Fruit fly (Drosophila melanogaster) whole organism, embryonic: ENCODE results near the gene Ugt316A1.
A peak's percentile ranks its signal among the peaks of the same experiment; 100 is the strongest.

ENCODE experiments used
- B-H2 ChIP-seq: fragments of 200-800 bp; sonication (Bioruptor generic); optimal IDR thresholded peaks from 2 replicates; lab custom pipeline; 2018; ENCODE audit warnings: missing biosample characterization, mild to moderate bottlenecking, missing genetic modification characterization
- C15 ChIP-seq: fragments of 200-800 bp; sonication (Bioruptor generic); IDR thresholded peaks from 3 replicates; pipeline ENCODE4 v1.3.6; 2022; ENCODE audit warnings: missing biosample characterization, missing genetic modification characterization
- CG10209 ChIP-seq: fragments of 200-800 bp; sonication (Bioruptor generic); optimal IDR thresholded peaks from 3 replicates; lab custom pipeline; 2017; ENCODE audit warnings: missing biosample characterization, mild to moderate bottlenecking, missing genetic modification characterization, missing genetic modification reagents
- CG11085 ChIP-seq: fragments of 200-800 bp; sonication (Bioruptor generic); IDR thresholded peaks from 2 replicates; pipeline ENCODE4 v1.3.6; 2022; ENCODE audit warnings: missing biosample characterization, missing genetic modification characterization
- CG12104 ChIP-seq: fragments of 200-800 bp; sonication (Bioruptor generic); optimal IDR thresholded peaks from 3 replicates; lab custom pipeline; 2016; ENCODE audit warnings: missing biosample characterization, missing genetic modification characterization
- CG13424 ChIP-seq: fragments of 200-800 bp; sonication (Bioruptor generic); optimal IDR thresholded peaks from 2 replicates; lab custom pipeline; 2019; ENCODE audit warnings: missing biosample characterization, mild to moderate bottlenecking, missing genetic modification characterization, moderate library complexity
- CG1603 ChIP-seq: fragments of 200-800 bp; sonication (Bioruptor generic); optimal IDR thresholded peaks from 2 replicates; lab custom pipeline; 2019; ENCODE audit warnings: missing biosample characterization, mild to moderate bottlenecking, missing genetic modification characterization, moderate library complexity
- CG16813 ChIP-seq: fragments of 200-800 bp; sonication (Bioruptor generic); IDR thresholded peaks from 3 replicates; pipeline ENCODE4 v1.3.6; 2022; ENCODE audit warnings: missing biosample characterization, missing genetic modification characterization; ENCODE audit not compliant: partially characterized antibody
- CG17186 ChIP-seq: fragments of 200-800 bp; sonication (Bioruptor generic); optimal IDR thresholded peaks from 3 replicates; lab custom pipeline; 2017; ENCODE audit warnings: missing biosample characterization, missing genetic modification reagents, missing genetic modification characterization
- CG17385 ChIP-seq: fragments of 200-800 bp; sonication (Bioruptor generic); optimal IDR thresholded peaks from 3 replicates; lab custom pipeline; 2018; ENCODE audit warnings: missing biosample characterization, mild to moderate bottlenecking, missing genetic modification characterization
- CG17612 ChIP-seq: fragments of 200-800 bp; sonication (Bioruptor generic); IDR thresholded peaks from 2 replicates; pipeline ENCODE4 v1.3.6; 2022; ENCODE audit warnings: missing biosample characterization, missing genetic modification characterization
- CG17912 ChIP-seq: fragments of 200-800 bp; sonication (Bioruptor generic); optimal IDR thresholded peaks from 2 replicates; lab custom pipeline; 2018; ENCODE audit warnings: missing biosample characterization, mild to moderate bottlenecking, missing genetic modification characterization
- CG2202 ChIP-seq: fragments of 200-800 bp; sonication (Bioruptor generic); optimal IDR thresholded peaks from 2 replicates; lab custom pipeline; 2018; ENCODE audit warnings: missing biosample characterization, mild to moderate bottlenecking, missing genetic modification characterization
- CG30431 ChIP-seq: fragments of 200-800 bp; sonication (Bioruptor generic); optimal IDR thresholded peaks from 2 replicates; lab custom pipeline; 2017; ENCODE audit warnings: missing biosample characterization, missing genetic modification characterization
- CG32532 ChIP-seq: fragments of 200-800 bp; sonication (Bioruptor generic); IDR thresholded peaks from 2 replicates; pipeline ENCODE4 v1.3.6; 2022; ENCODE audit warnings: missing biosample characterization, missing genetic modification characterization
- CG4707 ChIP-seq: fragments of 200-800 bp; sonication (Bioruptor generic); optimal IDR thresholded peaks from 2 replicates; lab custom pipeline; 2018; ENCODE audit warnings: missing biosample characterization, mild to moderate bottlenecking, missing genetic modification characterization, moderate library complexity
- CG6654 ChIP-seq: fragments of 200-800 bp; sonication (Bioruptor generic); optimal IDR thresholded peaks from 2 replicates; lab custom pipeline; 2017; ENCODE audit warnings: missing biosample characterization, mild to moderate bottlenecking, missing genetic modification characterization
- Dek ChIP-seq: fragments of 200-800 bp; sonication (Bioruptor generic); optimal IDR thresholded peaks from 3 replicates; lab custom pipeline; 2019; ENCODE audit warnings: missing biosample characterization, mild to moderate bottlenecking, missing genetic modification characterization, moderate library complexity
- H2.0 ChIP-seq: fragments of 200-800 bp; sonication (Bioruptor generic); IDR thresholded peaks from 2 replicates; pipeline ENCODE4 v1.3.6; 2022; ENCODE audit warnings: missing biosample characterization, missing genetic modification characterization
- HHEX ChIP-seq: fragments of 200-800 bp; sonication (Bioruptor generic); optimal IDR thresholded peaks from 3 replicates; lab custom pipeline; 2017; ENCODE audit warnings: missing biosample characterization, mild to moderate bottlenecking, missing genetic modification characterization, missing genetic modification reagents
- Hr39 ChIP-seq: fragments of >200 bp; optimal IDR thresholded peaks from 2 replicates; lab custom pipeline; 2017
- Jarid2 ChIP-seq: fragments of 200-800 bp; sonication (Bioruptor generic); optimal IDR thresholded peaks from 3 replicates; lab custom pipeline; 2017; ENCODE audit warnings: mild to moderate bottlenecking, missing biosample characterization, missing genetic modification reagents, missing genetic modification characterization
- Lim3 ChIP-seq: fragments of 200-800 bp; sonication (Bioruptor generic); IDR thresholded peaks from 2 replicates; pipeline ENCODE4 v1.3.6; 2022; ENCODE audit warnings: missing biosample characterization, missing genetic modification characterization
- Lpt ChIP-seq: fragments of >200 bp; optimal IDR thresholded peaks from 2 replicates; lab custom pipeline; 2018; ENCODE audit warnings: missing biosample characterization, missing genetic modification characterization
- NK7.1 ChIP-seq: fragments of 200-800 bp; sonication (Bioruptor generic); optimal IDR thresholded peaks from 3 replicates; lab custom pipeline; 2016; ENCODE audit warnings: missing biosample characterization, missing genetic modification characterization
- Oaz ChIP-seq: fragments of 200-800 bp; sonication (Bioruptor generic); IDR thresholded peaks from 2 replicates; pipeline ENCODE4 v1.3.6; 2022; ENCODE audit warnings: missing biosample characterization, missing genetic modification characterization
- Rfx ChIP-seq: fragments of 200-800 bp; sonication (Bioruptor generic); IDR thresholded peaks from 2 replicates; pipeline ENCODE4 v1.3.6; 2022; ENCODE audit warnings: missing biosample characterization, missing genetic modification characterization
- Scr ChIP-seq: fragments of 200-800 bp; sonication (Bioruptor generic); IDR thresholded peaks from 2 replicates; pipeline ENCODE4 v1.3.6; 2022; ENCODE audit warnings: missing biosample characterization, missing genetic modification characterization; ENCODE audit not compliant: partially characterized antibody
- Taf1 ChIP-seq: fragments of 200-800 bp; sonication (Bioruptor generic); IDR thresholded peaks from 2 replicates; pipeline ENCODE4 v1.3.6; 2022; ENCODE audit warnings: missing biosample characterization, missing genetic modification characterization
- Xrp1 ChIP-seq: fragments of 200-800 bp; sonication (Bioruptor generic); IDR thresholded peaks from 2 replicates; pipeline ENCODE4 v1.3.6; 2022; ENCODE audit warnings: missing biosample characterization, missing genetic modification characterization
- al ChIP-seq: fragments of 200-800 bp; sonication (Bioruptor generic); IDR thresholded peaks from 2 replicates; pipeline ENCODE4 v1.3.6; 2022; ENCODE audit warnings: missing biosample characterization, missing genetic modification characterization
- ap ChIP-seq: fragments of 200-800 bp; sonication (Bioruptor generic); IDR thresholded peaks from 2 replicates; pipeline ENCODE4 v1.3.6; 2022; ENCODE audit warnings: missing biosample characterization, missing genetic modification characterization
- ara ChIP-seq: fragments of 200-800 bp; sonication (Bioruptor generic); IDR thresholded peaks from 2 replicates; pipeline ENCODE4 v1.3.6; 2022; ENCODE audit warnings: missing biosample characterization, missing genetic modification characterization
- croc ChIP-seq: fragments of 200-800 bp; sonication (Bioruptor generic); conservative IDR thresholded peaks from 3 replicates; pipeline ENCODE4 v1.3.6; 2022; ENCODE audit warnings: missing biosample characterization, missing genetic modification characterization
- disco-r ChIP-seq: fragments of 200-800 bp; sonication (Bioruptor generic); optimal IDR thresholded peaks from 2 replicates; lab custom pipeline; 2016; ENCODE audit warnings: missing biosample characterization, missing genetic modification characterization
- dpn ChIP-seq, 2 experiments: fragments of 200-800 bp; sonication (Bioruptor generic); optimal IDR thresholded peaks; 3 replicates each; lab custom pipeline; 2016; ENCODE audit warnings: missing biosample characterization in 2 of 2, missing genetic modification characterization in 2 of 2
- en ChIP-seq: fragments of 200-800 bp; sonication (Bioruptor generic); optimal IDR thresholded peaks from 2 replicates; lab custom pipeline; 2016; ENCODE audit warnings: missing biosample characterization, missing genetic modification characterization
- gce ChIP-seq: fragments of 200-800 bp; sonication (Bioruptor generic); IDR thresholded peaks from 3 replicates; pipeline ENCODE4 v1.3.6; 2022; ENCODE audit warnings: missing biosample characterization, missing genetic modification characterization
- gem ChIP-seq: fragments of 200-800 bp; sonication (Bioruptor generic); optimal IDR thresholded peaks from 2 replicates; lab custom pipeline; 2019; ENCODE audit warnings: missing biosample characterization, mild to moderate bottlenecking, missing genetic modification characterization, moderate library complexity
- gro ChIP-seq: fragments of 200-800 bp; sonication (Bioruptor generic); optimal IDR thresholded peaks from 2 replicates; lab custom pipeline; 2016; ENCODE audit warnings: missing biosample characterization, missing genetic modification characterization
- hb ChIP-seq: fragments of 200-800 bp; sonication (Bioruptor generic); IDR thresholded peaks from 3 replicates; pipeline ENCODE4 v1.3.6; 2022; ENCODE audit warnings: missing biosample characterization, missing genetic modification characterization; ENCODE audit not compliant: partially characterized antibody
- jigr1 ChIP-seq: fragments of 200-800 bp; sonication (Bioruptor generic); IDR thresholded peaks from 3 replicates; pipeline ENCODE4 v1.3.6; 2022; ENCODE audit warnings: missing biosample characterization, missing genetic modification characterization
- lola ChIP-seq, 3 experiments: fragments of >200 bp in 2 of 3; fragments of 200-800 bp in 1 of 3; sonication (Bioruptor generic) in 1 of 3; optimal IDR thresholded peaks; 2 replicates each; lab custom pipeline; 2017 to 2019; ENCODE audit warnings: missing biosample characterization in 3 of 3, missing genetic modification characterization in 3 of 3, mild to moderate bottlenecking in 1 of 3, moderate library complexity in 1 of 3
- ro ChIP-seq: fragments of 200-800 bp; sonication (Bioruptor generic); IDR thresholded peaks from 2 replicates; pipeline ENCODE4 v1.3.6; 2022; ENCODE audit warnings: missing biosample characterization, missing genetic modification characterization
- sim ChIP-seq: fragments of 200-800 bp; sonication (Bioruptor generic); IDR thresholded peaks from 2 replicates; pipeline ENCODE4 v1.3.6; 2022; ENCODE audit warnings: missing biosample characterization, missing genetic modification characterization
- sima ChIP-seq: fragments of 200-800 bp; sonication (Bioruptor generic); optimal IDR thresholded peaks from 2 replicates; lab custom pipeline; 2016; ENCODE audit warnings: missing biosample characterization, missing genetic modification characterization
- so ChIP-seq: fragments of 200-800 bp; sonication (Bioruptor generic); IDR thresholded peaks from 3 replicates; pipeline ENCODE4 v1.3.6; 2022; ENCODE audit warnings: missing biosample characterization, missing genetic modification characterization
- toy ChIP-seq: fragments of 200-800 bp; sonication (Bioruptor generic); IDR thresholded peaks from 2 replicates; pipeline ENCODE4 v1.3.6; 2022; ENCODE audit warnings: missing biosample characterization, missing genetic modification characterization
- wor ChIP-seq: fragments of 200-800 bp; sonication (Bioruptor generic); IDR thresholded peaks from 2 replicates; pipeline ENCODE4 v1.3.6; 2022; ENCODE audit warnings: missing biosample characterization, missing genetic modification characterization
- zen ChIP-seq: fragments of 200-800 bp; sonication (Bioruptor generic); optimal IDR thresholded peaks from 3 replicates; lab custom pipeline; 2018; ENCODE audit warnings: missing biosample characterization, mild to moderate bottlenecking, missing genetic modification characterization, moderate library complexity
- zfh2 ChIP-seq: fragments of 200-800 bp; sonication (Bioruptor generic); optimal IDR thresholded peaks from 2 replicates; lab custom pipeline; 2016; ENCODE audit warnings: missing biosample characterization, missing genetic modification characterization

Ugt316A1 gene

dm6 chr3L:19071173-19071844, 8.7 kb upstream of the Ugt316A1 start (continued):
- TF ChIP-seq Hr39 (no peak), so (no peak), hb (GFP tag; lab: Robert Waterston, UW) (no peak), dpn (GFP tag; optimal IDR thresholded peaks at IDR 0.05; lab: Kevin White, UChicago) (no peak), jigr1 (GFP tag; lab: Robert Waterston, UW) (no peak), Scr (GFP tag; lab: Robert Waterston, UW) (no peak), zfh2 (GFP tag; lab: Kevin White, UChicago) (peak; percentile 23), toy (GFP tag; lab: Robert Waterston, UW) (no peak), Jarid2 (GFP tag; lab: Kevin White, UChicago) (peak; percentile 30), Lim3 (GFP tag; lab: Robert Waterston, UW) (no peak), CG1603 (tag; lab: Kevin White, UChicago) (no peak), CG12104 (no peak), CG10209 (GFP tag; lab: Kevin White, UChicago) (peak; percentile 29), Taf1 (no peak), Oaz (GFP tag; lab: Robert Waterston, UW) (0 out of 2 replicates have a peak, but pooled peaks have one; percentile 23), al (GFP tag; lab: Robert Waterston, UW) (no peak; the same call in 1 of the 2 replicates), CG17912 (no peak), ara (GFP tag; lab: Robert Waterston, UW) (no peak), wor (no peak), en (GFP tag; lab: Kevin White, UChicago) (no peak), CG16813 (GFP tag; lab: Robert Waterston, UW) (no peak), H2.0 (GFP tag; lab: Robert Waterston, UW) (no peak), Lpt (GFP tag; lab: Kevin White, UChicago) (no peak), sima (GFP tag; lab: Kevin White, UChicago) (no peak), zen (tag; lab: Kevin White, UChicago) (no peak), CG4707 (GFP tag; lab: Kevin White, UChicago) (no peak), Rfx (GFP tag; lab: Robert Waterston, UW) (peak; percentile 64), sim (GFP tag; lab: Robert Waterston, UW) (no peak), disco-r (GFP tag; lab: Kevin White, UChicago) (no peak), CG30431 (GFP tag; lab: Kevin White, UChicago) (no peak), CG17612 (no peak), CG2202 (tag; lab: Kevin White, UChicago) (no peak), gce (GFP tag; lab: Robert Waterston, UW) (peak; percentile 8; the same call in 1 of the 3 replicates), gem (tag; lab: Kevin White, UChicago) (peak; percentile 45), CG32532 (GFP tag; lab: Robert Waterston, UW) (peak; percentile 67), C15 (GFP tag; lab: Robert Waterston, UW) (no peak), CG11085 (GFP tag; lab: Robert Waterston, UW) (no peak), CG6654 (no peak), ro (GFP tag; lab: Robert Waterston, UW) (no peak), CG17385 (GFP tag; lab: Kevin White, UChicago) (peak; percentile 0), CG13424 (tag; lab: Kevin White, UChicago) (peak; percentile 14), B-H2 (GFP tag; lab: Kevin White, UChicago) (peak; percentile 62), lola (GFP tag; optimal IDR thresholded peaks at IDR 0.05; lab: Kevin White, UChicago) (no peak), HHEX (GFP tag; lab: Kevin White, UChicago) (no peak), NK7.1 (GFP tag; lab: Kevin White, UChicago) (no peak), croc (GFP tag; lab: Robert Waterston, UW) (no peak), gro (GFP tag; lab: Kevin White, UChicago) (peak; percentile 62), Xrp1 (GFP tag; lab: Robert Waterston, UW) (peak; percentile 41; the same call in 1 of the 2 replicates), CG17186 (GFP tag; lab: Kevin White, UChicago) (no peak), ap (GFP tag; lab: Robert Waterston, UW) (no peak), Dek (tag; lab: Kevin White, UChicago) (no peak)
